Fruit fly (Drosophila melanogaster): ENCODE data around the gene CG18636.
"Not testable (repeated sequence)": the region's sequence is repeated elsewhere in the genome, so short reads cannot be mapped to it uniquely, and the experiment has no call there.

Gene CG18636

dm6 chr2L:14741740-14742139 lies 42.7 kb downstream of the CG18636 start, which contains the start of gene CG42586:
TSS of gene CG42586 (minus strand) at chr2L:14741840.
- not testable (repeated sequence) for TF ChIP-seq CG34367 (tag; optimal IDR thresholded peaks at IDR 0.05); D1 (tag; optimal IDR thresholded peaks at IDR 0.05); Ets98B (GFP tag; IDR thresholded peaks at IDR 0.05)

DNA sequence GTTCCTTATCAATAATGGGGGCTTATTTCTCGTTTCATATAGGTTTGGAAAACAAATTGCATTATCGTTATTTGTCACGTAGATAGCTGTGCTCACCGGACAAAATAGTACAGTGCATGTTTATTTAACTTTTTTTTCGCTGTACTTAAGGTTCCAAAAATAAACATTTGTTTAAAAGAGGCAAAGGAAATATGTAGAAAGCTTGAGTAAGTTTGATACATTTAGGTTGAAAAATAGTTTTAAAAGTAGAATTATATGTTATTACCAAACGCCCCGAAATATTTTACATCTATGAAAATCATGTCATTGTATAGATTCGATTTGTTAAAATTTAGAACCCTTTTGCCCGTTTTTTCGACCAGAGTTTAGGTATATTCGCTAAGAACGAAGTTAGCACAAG lies 44.8 kb downstream of the CG18636 start, which contains the start of gene CG42585:
TSS of gene CG42585 (plus strand) at position 301 of the 400 bp plus-strand sequence.
- TF ChIP-seq CG34367 (tag; optimal IDR thresholded peaks at IDR 0.05); CG4496 (GFP tag; IDR thresholded peaks at IDR 0.05); CG12605 (GFP tag; IDR thresholded peaks at IDR 0.05): not testable (repeated sequence)

- TF ChIP-seq Ets98B (GFP tag; IDR thresholded peaks at IDR 0.05); CG17806 (tag; optimal IDR thresholded peaks at IDR 0.05); D1 (tag; optimal IDR thresholded peaks at IDR 0.05): not testable (repeated sequence)
These were observed 46.7 kb downstream of the CG18636 start, which contains the start of gene CG31775 for dm6 chr2L:14737669-14738068. TSS of gene CG31775 (minus strand) at chr2L:14737769.

DNA sequence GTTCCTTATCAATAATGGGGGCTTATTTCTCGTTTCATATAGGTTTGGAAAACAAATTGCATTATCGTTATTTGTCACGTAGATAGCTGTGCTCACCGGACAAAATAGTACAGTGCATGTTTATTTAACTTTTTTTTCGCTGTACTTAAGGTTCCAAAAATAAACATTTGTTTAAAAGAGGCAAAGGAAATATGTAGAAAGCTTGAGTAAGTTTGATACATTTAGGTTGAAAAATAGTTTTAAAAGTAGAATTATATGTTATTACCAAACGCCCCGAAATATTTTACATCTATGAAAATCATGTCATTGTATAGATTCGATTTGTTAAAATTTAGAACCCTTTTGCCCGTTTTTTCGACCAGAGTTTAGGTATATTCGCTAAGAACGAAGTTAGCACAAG lies 48.9 kb downstream of the CG18636 start, which contains the start of gene CG31835:
TSS of gene CG31835 (plus strand) at position 301 of the 400 bp plus-strand sequence.
- not testable (repeated sequence) for TF ChIP-seq CG14655 (GFP tag; optimal IDR thresholded peaks at IDR 0.05); CG8159 (tag; optimal IDR thresholded peaks at IDR 0.05); Pif1B (GFP tag; optimal IDR thresholded peaks at IDR 0.05)

All from whole organism, pupa.